Worm (Caenorhabditis elegans) whole organism, L2 larva: Measurements from ENCODE around the gene F01G10.4.

Experiments
- C34F6.9 ChIP-seq: fragments of 150-350 bp; optimal IDR thresholded peaks from 2 replicates; lab custom pipeline; 2014; ENCODE audit warnings: missing biosample characterization, missing genetic modification characterization
- F13H6.1 ChIP-seq: sonication (generic microtip); optimal IDR thresholded peaks from 2 replicates; lab custom pipeline; 2016; ENCODE audit warnings: missing genetic modification characterization, missing compliant biosample characterization
- R02D3.7 ChIP-seq: fragments of 150-350 bp; optimal IDR thresholded peaks from 2 replicates; lab custom pipeline; 2014; ENCODE audit warnings: missing biosample characterization, missing genetic modification characterization
- Y55F3AM.14 ChIP-seq: fragments of 200-800 bp; sonication (Bioruptor generic); optimal IDR thresholded peaks from 2 replicates; lab custom pipeline; 2018; ENCODE audit warnings: mild to moderate bottlenecking, missing genetic modification characterization, missing compliant biosample characterization
- blmp-1 ChIP-seq: sonication (generic microtip); optimal IDR thresholded peaks from 2 replicates; lab custom pipeline; 2017; ENCODE audit warnings: missing genetic modification characterization, mild to moderate bottlenecking, missing compliant biosample characterization, antibody characterized with exemption, moderate library complexity; ENCODE audit not compliant: insufficient read depth
- ceh-16 ChIP-seq: fragments of 150-350 bp; optimal IDR thresholded peaks from 2 replicates; lab custom pipeline; 2014; ENCODE audit warnings: missing biosample characterization, missing genetic modification characterization
- crh-2 ChIP-seq: sonication (generic microtip); optimal IDR thresholded peaks from 2 replicates; lab custom pipeline; 2017; ENCODE audit warnings: missing biosample characterization, missing genetic modification characterization
- dmd-4 ChIP-seq: sonication (generic microtip); optimal IDR thresholded peaks from 2 replicates; lab custom pipeline; 2017; ENCODE audit warnings: missing biosample characterization, missing genetic modification characterization
- egl-27 ChIP-seq: sonication (generic microtip); optimal IDR thresholded peaks from 3 replicates; lab custom pipeline; 2017; ENCODE audit warnings: missing biosample characterization, missing genetic modification reagents, missing genetic modification characterization
- elt-1 ChIP-seq: fragments of 150-350 bp; optimal IDR thresholded peaks from 2 replicates; lab custom pipeline; 2014; ENCODE audit warnings: missing biosample characterization, missing genetic modification characterization
- elt-3 ChIP-seq: sonication (generic microtip); optimal IDR thresholded peaks from 2 replicates; lab custom pipeline; 2017; ENCODE audit warnings: missing biosample characterization, missing genetic modification characterization
- fos-1 ChIP-seq: fragments of 150-350 bp; optimal IDR thresholded peaks from 2 replicates; lab custom pipeline; 2014; ENCODE audit warnings: missing biosample characterization, missing genetic modification characterization
- gmeb-1 ChIP-seq: fragments of 150-350 bp; optimal IDR thresholded peaks from 2 replicates; lab custom pipeline; 2014; ENCODE audit warnings: missing biosample characterization, missing genetic modification characterization
- lin-13 ChIP-seq: fragments of 150-350 bp; optimal IDR thresholded peaks from 2 replicates; lab custom pipeline; 2014; ENCODE audit warnings: missing biosample characterization, missing genetic modification reagents, missing genetic modification characterization
- lin-39 ChIP-seq: fragments of 150-350 bp; optimal IDR thresholded peaks from 2 replicates; lab custom pipeline; 2014; ENCODE audit warnings: missing biosample characterization, missing genetic modification reagents, missing genetic modification characterization
- lsy-2 ChIP-seq, 2 experiments: fragments of 150-350 bp in 1 of 2; sonication (generic microtip) in 1 of 2; optimal IDR thresholded peaks; 2 replicates each; lab custom pipeline; 2014 to 2017; ENCODE audit warnings: missing biosample characterization in 2 of 2, missing genetic modification characterization in 2 of 2
- mab-5 ChIP-seq: fragments of 150-350 bp; optimal IDR thresholded peaks from 2 replicates; lab custom pipeline; 2014; ENCODE audit warnings: missing biosample characterization, missing genetic modification characterization
- mdl-1 ChIP-seq, 2 experiments: fragments of 150-350 bp in 1 of 2; sonication (generic microtip) in 1 of 2; optimal IDR thresholded peaks; 2 replicates each; lab custom pipeline; 2017; ENCODE audit warnings: missing biosample characterization in 2 of 2, missing genetic modification characterization in 2 of 2
- nhr-10 ChIP-seq: sonication (generic microtip); optimal IDR thresholded peaks from 2 replicates; lab custom pipeline; 2017; ENCODE audit warnings: missing biosample characterization, missing genetic modification characterization
- nhr-12 ChIP-seq: fragments of 150-350 bp; optimal IDR thresholded peaks from 2 replicates; lab custom pipeline; 2014; ENCODE audit warnings: missing biosample characterization, missing genetic modification characterization
- nhr-129 ChIP-seq: fragments of 150-350 bp; optimal IDR thresholded peaks from 2 replicates; lab custom pipeline; 2014; ENCODE audit warnings: missing biosample characterization, missing genetic modification characterization
- nhr-23 ChIP-seq: fragments of 150-350 bp; optimal IDR thresholded peaks from 2 replicates; lab custom pipeline; 2014; ENCODE audit warnings: missing biosample characterization, missing genetic modification reagents, missing genetic modification characterization
- nhr-237 ChIP-seq: fragments of 150-350 bp; optimal IDR thresholded peaks from 2 replicates; lab custom pipeline; 2014; ENCODE audit warnings: missing biosample characterization, missing genetic modification characterization
- nhr-25 ChIP-seq: fragments of 150-350 bp; sonication (generic microtip); optimal IDR thresholded peaks from 3 replicates; lab custom pipeline; 2014; ENCODE audit warnings: missing biosample characterization, missing genetic modification characterization
- nhr-77 ChIP-seq: fragments of 150-350 bp; optimal IDR thresholded peaks from 2 replicates; lab custom pipeline; 2014; ENCODE audit warnings: missing biosample characterization, missing genetic modification characterization
- peb-1 ChIP-seq: fragments of 150-350 bp; optimal IDR thresholded peaks from 2 replicates; lab custom pipeline; 2014; ENCODE audit warnings: missing biosample characterization, missing genetic modification characterization
- sem-4 ChIP-seq: fragments of 150-350 bp; optimal IDR thresholded peaks from 2 replicates; lab custom pipeline; 2014; ENCODE audit warnings: missing biosample characterization, missing genetic modification reagents, missing genetic modification characterization
- skn-1 ChIP-seq: sonication (generic microtip); optimal IDR thresholded peaks from 2 replicates; lab custom pipeline; 2017; ENCODE audit warnings: missing biosample characterization, missing genetic modification characterization
- sma-3 ChIP-seq: sonication (generic microtip); optimal IDR thresholded peaks from 2 replicates; lab custom pipeline; 2016; ENCODE audit warnings: missing genetic modification reagents, missing genetic modification characterization, missing compliant biosample characterization
- sma-9 ChIP-seq, 2 experiments: fragments of 150-350 bp in 1 of 2; sonication (generic microtip) in 1 of 2; optimal IDR thresholded peaks; 2 replicates each; lab custom pipeline; 2014 to 2016; ENCODE audit warnings: missing genetic modification characterization in 2 of 2, mild to moderate bottlenecking in 1 of 2, missing biosample characterization in 1 of 2, missing compliant biosample characterization in 1 of 2, missing genetic modification reagents in 1 of 2, moderate library complexity in 1 of 2
- snpc-4 ChIP-seq: fragments of 150-350 bp; optimal IDR thresholded peaks from 2 replicates; lab custom pipeline; 2014; ENCODE audit warnings: missing biosample characterization, missing genetic modification characterization
- unc-39 ChIP-seq: fragments of 150-350 bp; optimal IDR thresholded peaks from 2 replicates; lab custom pipeline; 2014; ENCODE audit warnings: missing biosample characterization, missing genetic modification characterization
- ztf-1 ChIP-seq: fragments of 200-800 bp; sonication (Bioruptor generic); conservative IDR thresholded peaks from 2 replicates; pipeline ENCODE4 v1.3.6; 2022; ENCODE audit warnings: missing genetic modification characterization, missing compliant biosample characterization

F01G10.4 gene

DNA sequence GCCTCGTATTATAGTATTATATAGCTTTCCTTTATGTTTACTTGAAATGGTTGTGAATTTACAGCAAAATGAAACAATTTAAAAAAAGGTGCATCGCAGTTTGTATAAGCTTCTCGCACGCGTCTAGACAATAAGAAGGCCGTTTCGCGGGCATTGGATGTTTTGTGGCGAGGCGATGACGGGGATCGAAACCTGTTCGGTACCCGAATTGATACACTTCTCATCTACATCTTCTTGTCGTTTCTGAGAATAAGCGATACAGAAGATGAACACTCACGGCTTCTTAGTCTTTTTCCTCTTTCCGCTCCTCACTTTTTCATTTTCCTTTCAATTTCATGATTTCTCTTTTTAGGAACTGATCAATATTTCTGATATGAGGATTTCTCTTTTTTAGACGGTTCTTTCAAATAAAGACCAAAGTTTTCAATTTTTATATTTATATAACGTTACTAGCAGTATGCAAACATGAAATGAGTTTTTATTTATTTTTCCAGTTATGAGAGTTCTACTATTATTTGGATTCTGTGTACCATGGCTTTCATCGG is 13.4 kb upstream of the F01G10.4 start, which contains the start of gene F01G10.10:
Gene F01G10.10, plus strand, starts transcription at position 495 of the 545 bp plus-strand sequence.
- TF ChIP-seq blmp-1 (tag; lab: Kevin White, UChicago) (peak; percentile 77), sma-3 (GFP tag; lab: Kevin White, UChicago) (peak; percentile 26), nhr-25 (peak; percentile 45), nhr-237 (tag; lab: Kevin White, UChicago) (no peak), F13H6.1 (no peak), elt-1 (tag; lab: Kevin White, UChicago) (no peak), sem-4 (tag; lab: Kevin White, UChicago) (no peak), nhr-23 (tag; lab: Kevin White, UChicago) (no peak), mdl-1 (tag; optimal IDR thresholded peaks at IDR 0.05; lab: Kevin White, UChicago) (no peak), unc-39 (tag; lab: Kevin White, UChicago) (no peak), ztf-1 (GFP tag; lab: Robert Waterston, UW) (no peak), lsy-2 (tag; optimal IDR thresholded peaks at IDR 0.05; lab: Kevin White, UChicago) (peak in 1 of 2 experiments; percentile 36), crh-2 (tag; lab: Kevin White, UChicago) (peak; percentile 61)

DNA sequence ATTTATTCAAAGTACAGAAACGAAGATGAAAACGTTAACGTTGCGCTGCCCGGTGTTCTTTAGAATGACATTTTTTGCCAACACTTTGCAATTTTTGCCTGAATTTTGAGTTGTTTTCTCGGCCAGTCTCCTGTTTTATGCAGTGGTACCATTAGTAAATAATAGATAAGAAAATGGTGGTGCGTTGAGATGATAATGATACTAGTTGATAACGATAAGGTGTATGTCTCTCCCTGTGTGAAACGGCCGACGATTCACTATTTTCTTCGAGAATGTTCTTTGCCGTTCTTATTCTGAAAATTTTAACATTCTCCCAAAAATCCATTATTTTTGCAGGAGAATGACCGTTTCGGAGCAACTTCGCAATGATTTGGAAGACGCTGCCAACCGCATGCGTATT is 10.9 kb upstream of the F01G10.4 start, which contains the start of gene tkt-1:
Gene tkt-1, plus strand, starts transcription at position 337 of the 400 bp plus-strand sequence.
- TF ChIP-seq fos-1 (tag; lab: Kevin White, UChicago) (peak; percentile 79), elt-1 (tag; lab: Kevin White, UChicago) (no peak), crh-2 (tag; lab: Kevin White, UChicago) (peak; percentile 81), C34F6.9 (tag; lab: Kevin White, UChicago) (no peak), egl-27 (tag; lab: Kevin White, UChicago) (no peak), peb-1 (no peak), Y55F3AM.14 (GFP tag; lab: Kevin White, UChicago) (no peak), sma-9 (GFP tag; optimal IDR thresholded peaks at IDR 0.05; lab: Kevin White, UChicago) (peak; percentile 28), sma-9 (tag; optimal IDR thresholded peaks at IDR 0.05; lab: Kevin White, UChicago) (no peak)
- TF ChIP-seq, all 48 proteins: peak for 3

DNA sequence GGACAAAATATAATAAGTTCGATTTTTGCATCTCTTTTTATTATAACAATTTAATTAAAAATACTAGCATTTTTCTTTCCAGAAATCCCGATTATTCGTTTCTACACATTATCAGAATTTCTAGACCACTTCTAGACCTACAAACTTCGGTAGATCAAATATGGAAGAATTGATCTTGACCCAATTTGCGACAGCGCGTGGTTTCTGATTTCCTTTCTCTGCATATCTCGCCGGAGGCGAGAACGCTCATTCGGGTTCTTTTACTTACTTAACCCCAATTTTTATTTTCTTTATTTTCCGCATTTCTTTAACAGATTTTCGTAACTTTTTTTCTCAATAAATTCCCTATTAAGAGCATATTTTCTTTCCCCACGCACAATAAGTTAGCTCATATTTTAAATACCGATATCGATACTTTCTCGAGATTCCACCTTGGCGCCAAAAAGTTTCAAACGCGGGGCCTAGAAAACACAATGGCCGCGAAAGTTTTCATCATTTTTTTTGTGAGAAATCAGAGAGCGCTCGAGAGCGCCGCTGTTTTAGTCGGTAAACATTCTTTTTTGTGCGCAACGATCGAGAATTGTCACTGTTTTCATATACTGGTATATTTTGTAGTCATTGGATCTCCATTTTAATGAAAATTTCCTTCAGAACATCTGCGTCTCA is 10.2 kb upstream of the F01G10.4 start:
- TF ChIP-seq elt-1 (tag; lab: Kevin White, UChicago) (no peak), gmeb-1 (tag; lab: Kevin White, UChicago) (peak; percentile 79), lsy-2 (tag; optimal IDR thresholded peaks at IDR 0.05; lab: Kevin White, UChicago) (peak in 1 of 2 experiments; percentile 41), snpc-4 (tag; lab: Kevin White, UChicago) (no peak), crh-2 (tag; lab: Kevin White, UChicago) (peak; percentile 24), nhr-129 (tag; lab: Kevin White, UChicago) (peak; percentile 68), lin-13 (GFP tag; lab: Kevin White, UChicago) (peak; percentile 25)
- TF ChIP-seq, all 48 proteins: peak for 5

DNA sequence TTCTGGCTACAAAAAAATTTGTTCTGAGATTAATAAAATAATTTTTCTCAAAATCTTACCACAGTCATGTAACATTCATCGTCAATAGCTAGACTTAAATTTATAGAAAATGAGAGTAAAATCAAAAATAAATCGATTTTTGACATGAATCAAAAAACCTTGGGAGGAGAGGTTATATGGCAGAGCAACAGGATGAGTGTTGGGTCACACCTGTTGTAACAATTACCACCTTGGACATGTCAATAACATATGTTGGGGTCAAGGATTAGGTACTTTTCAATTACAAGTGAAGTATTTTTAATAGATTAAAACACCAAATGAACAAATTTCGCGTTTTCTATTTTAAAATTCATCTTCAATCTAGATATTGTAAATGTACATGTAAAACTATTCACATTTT is 9.3 kb upstream of the F01G10.4 start, which contains the start of gene lipl-7:
Gene lipl-7, minus strand, starts transcription at position 165 of the 400 bp plus-strand sequence.
- no peak for TF ChIP-seq nhr-12 (tag; lab: Kevin White, UChicago)
- no peak for TF ChIP-seq nhr-77
- TF ChIP-seq snpc-4 (tag; lab: Kevin White, UChicago), result no peak
- no peak for TF ChIP-seq ceh-16 (tag; lab: Kevin White, UChicago)
- TF ChIP-seq blmp-1 (tag; lab: Kevin White, UChicago), result no peak
- no peak for TF ChIP-seq nhr-10 (tag; lab: Kevin White, UChicago)
- TF ChIP-seq elt-3 (tag; lab: Kevin White, UChicago), result no peak
- no peak for TF ChIP-seq dmd-4 (tag; lab: Kevin White, UChicago)
- TF ChIP-seq gmeb-1 (tag; lab: Kevin White, UChicago), result no peak
- TF ChIP-seq lin-13 (GFP tag; lab: Kevin White, UChicago), result no peak
- TF ChIP-seq unc-39 (tag; lab: Kevin White, UChicago), result no peak
- TF ChIP-seq lin-39, result no peak
- TF ChIP-seq nhr-237 (tag; lab: Kevin White, UChicago), result no peak
- TF ChIP-seq sem-4 (tag; lab: Kevin White, UChicago), result no peak
- no peak for TF ChIP-seq mdl-1 (tag; optimal IDR thresholded peaks at IDR 0.05; lab: Kevin White, UChicago)
- TF ChIP-seq mab-5 (tag; lab: Kevin White, UChicago), result no peak
- no peak for TF ChIP-seq fos-1 (tag; lab: Kevin White, UChicago)
- TF ChIP-seq R02D3.7 (tag; lab: Kevin White, UChicago), result no peak
- TF ChIP-seq skn-1 (tag; lab: Kevin White, UChicago), result no peak
